Worm (Caenorhabditis elegans): ENCODE results near the gene K11D12.7.

K11D12.7 gene

ce11 chrV:5067390-5067789 lies 31.1 kb upstream of the K11D12.7 start:
- TF ChIP-seq tlp-1 (tag; optimal IDR thresholded peaks at IDR 0.05) (no peak), lin-39 (tag; optimal IDR thresholded peaks at IDR 0.05) (no peak), pqm-1 (tag; optimal IDR thresholded peaks at IDR 0.05) (peak; percentile 51), elt-2 (tag; optimal IDR thresholded peaks at IDR 0.05) (peak; percentile 85)

DNA sequence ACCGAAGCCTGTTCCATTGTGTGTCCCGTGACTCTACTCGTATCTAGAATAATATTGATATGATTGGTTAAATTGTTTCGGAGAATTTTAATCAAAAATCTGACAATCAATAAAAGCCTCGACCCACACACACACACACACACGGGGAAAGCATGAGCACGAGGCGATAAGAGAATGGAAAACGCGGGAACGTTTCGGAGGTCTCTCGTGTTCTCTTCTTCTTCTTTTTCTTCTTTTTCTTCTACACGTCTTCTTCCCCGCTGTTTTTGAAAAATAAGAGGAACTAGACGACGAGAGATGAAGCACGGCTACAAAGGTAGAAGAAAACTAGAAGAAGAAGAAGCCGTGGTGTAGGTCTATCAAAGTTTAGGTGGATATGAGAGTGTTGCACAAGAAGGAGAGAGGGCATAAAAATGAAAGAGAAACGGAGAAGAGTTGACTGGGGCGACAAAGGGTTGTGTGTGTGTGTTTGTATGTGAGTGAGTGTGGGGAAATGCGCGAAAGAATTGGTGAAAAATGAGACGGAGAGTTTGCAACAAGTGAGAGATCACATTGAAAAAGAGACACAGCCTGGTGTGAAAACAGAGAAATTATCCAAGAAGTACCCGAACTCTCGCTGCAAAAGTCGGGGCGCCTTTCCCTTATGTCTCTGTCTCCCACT lies 28.6 kb upstream of the K11D12.7 start, which contains the start of gene mlk-1:
TSS of gene mlk-1 (minus strand) at position 51 of the 661 bp plus-strand sequence.
- TF ChIP-seq dsc-1 (tag; optimal IDR thresholded peaks at IDR 0.05) (peak; percentile 15), sox-4 (tag; optimal IDR thresholded peaks at IDR 0.05) (no peak), lir-3 (tag; optimal IDR thresholded peaks at IDR 0.05; ENCODE audit: poor library complexity) (peak; percentile 19), nhr-20 (tag; optimal IDR thresholded peaks at IDR 0.05) (peak; percentile 44), isw-1 (GFP tag; IDR thresholded peaks at IDR 0.05) (peak; percentile 36), lin-14 (GFP tag; optimal IDR thresholded peaks at IDR 0.05) (peak; percentile 96), lsy-2 (tag; optimal IDR thresholded peaks at IDR 0.05) (peak; percentile 39 to 75), lin-13 (GFP tag; optimal IDR thresholded peaks at IDR 0.05) (peak; percentile 8), unc-62 (GFP tag; optimal IDR thresholded peaks at IDR 0.05) (no peak), tbx-2 (tag; optimal IDR thresholded peaks at IDR 0.05) (peak; percentile 58), efl-1 (optimal IDR thresholded peaks at IDR 0.05) (peak; percentile 56 to 68), efl-1 (GFP tag; optimal IDR thresholded peaks at IDR 0.05 in 1 of 2) (peak; percentile 37 to 90), unc-130 (tag; optimal IDR thresholded peaks at IDR 0.05) (peak; percentile 18), ama-1 (optimal IDR thresholded peaks at IDR 0.05) (peak; percentile 16), swsn-7 (tag; optimal IDR thresholded peaks at IDR 0.05) (peak; percentile 70), ceh-8 (GFP tag; optimal IDR thresholded peaks at IDR 0.05) (peak; percentile 24), mef-2 (tag; optimal IDR thresholded peaks at IDR 0.05) (peak; percentile 24), fkh-10 (GFP tag; optimal IDR thresholded peaks at IDR 0.05) (peak; percentile 73), C04F5.9 (tag; optimal IDR thresholded peaks at IDR 0.05) (no peak), sptf-1 (tag; optimal IDR thresholded peaks at IDR 0.05) (no peak), lin-35 (GFP tag; optimal IDR thresholded peaks at IDR 0.05) (peak; percentile 21 to 26), egl-13 (tag; optimal IDR thresholded peaks at IDR 0.05) (peak; percentile 28), nhr-47 (tag; optimal IDR thresholded peaks at IDR 0.05) (peak; percentile 62), pax-3 (tag; optimal IDR thresholded peaks at IDR 0.05) (no peak), ceh-82 (tag; optimal IDR thresholded peaks at IDR 0.05) (peak in 2 of 3 experiments; percentile 27 to 60), nhr-77 (tag; optimal IDR thresholded peaks at IDR 0.05) (peak; percentile 53), C16A3.4 (tag; optimal IDR thresholded peaks at IDR 0.05) (peak; percentile 50), C34B4.2 (tag; optimal IDR thresholded peaks at IDR 0.05) (no peak), rnt-1 (tag; optimal IDR thresholded peaks at IDR 0.05) (peak; percentile 6), xbp-1 (tag; optimal IDR thresholded peaks at IDR 0.05) (peak; percentile 10), snpc-4 (tag; optimal IDR thresholded peaks at IDR 0.05) (peak; percentile 38), nhr-237 (tag; optimal IDR thresholded peaks at IDR 0.05) (no peak), blmp-1 (tag; optimal IDR thresholded peaks at IDR 0.05) (peak; percentile 80), dpl-1 (GFP tag; optimal IDR thresholded peaks at IDR 0.05) (peak in 2 of 3 experiments; percentile 6 to 36), snu-23 (GFP tag; optimal IDR thresholded peaks at IDR 0.05) (peak; percentile 73), pqm-1 (tag; optimal IDR thresholded peaks at IDR 0.05) (no peak), nhr-71 (tag; optimal IDR thresholded peaks at IDR 0.05) (peak; percentile 57), nhr-85 (tag) (peak; percentile 51), fkh-8 (tag; optimal IDR thresholded peaks at IDR 0.05) (peak; percentile 79), nhr-12 (tag; optimal IDR thresholded peaks at IDR 0.05) (no peak), elt-2 (tag; optimal IDR thresholded peaks at IDR 0.05) (peak; percentile 48), lin-15B (tag; optimal IDR thresholded peaks at IDR 0.05) (no peak), unc-86 (tag; optimal IDR thresholded peaks at IDR 0.05) (peak; percentile 65), jun-1 (tag; optimal IDR thresholded peaks at IDR 0.05) (peak; percentile 36)

Data from whole organism, L1 larva.